Worm (Caenorhabditis elegans): Measurements from ENCODE around the gene glb-11.

DNA sequence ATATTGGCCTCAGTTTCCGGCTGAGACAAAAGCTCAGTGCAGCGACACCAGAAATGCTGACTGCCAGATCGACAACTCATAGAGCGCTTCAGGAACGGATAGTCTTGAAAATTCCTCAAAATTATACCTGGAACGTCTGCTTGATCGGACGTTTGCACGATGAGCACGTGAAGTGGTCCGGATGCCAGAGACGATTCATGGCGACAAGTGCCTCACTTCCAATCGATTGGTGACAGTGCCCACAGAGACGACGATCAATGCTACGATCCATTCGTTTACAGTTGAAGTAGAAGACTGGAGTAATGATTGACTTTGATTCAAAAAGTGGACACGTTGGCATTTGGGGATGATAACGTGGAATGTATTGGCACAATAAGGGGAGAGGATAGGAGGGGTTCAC is 5.6 kb downstream of the glb-11 start, which contains the start of gene Y1A5A.1:
- TF ChIP-seq lin-39 (tag; optimal IDR thresholded peaks at IDR 0.05): no peak
- TF ChIP-seq mbf-1 (tag; optimal IDR thresholded peaks at IDR 0.05): no peak
- TF ChIP-seq egl-27 (tag; optimal IDR thresholded peaks at IDR 0.05): no peak
